Worm (Caenorhabditis elegans) whole organism, early embryonic: ENCODE measurements around the gene cdr-7.

Source experiments
- B0310.2 ChIP-seq: sonication (generic microtip); optimal IDR thresholded peaks from 2 replicates; lab custom pipeline; 2016; ENCODE audit warnings: mild to moderate bottlenecking, missing genetic modification characterization, missing compliant biosample characterization
- aly-1 ChIP-seq: sonication (generic microtip); optimal IDR thresholded peaks from 2 replicates; lab custom pipeline; 2016; ENCODE audit warnings: missing genetic modification characterization, missing compliant biosample characterization
- ama-1 ChIP-seq: fragments of 150-350 bp; optimal IDR thresholded peaks from 2 replicates; lab custom pipeline; 2014
- flt-1 ChIP-seq: fragments of 200-800 bp; sonication (Bioruptor generic); IDR thresholded peaks from 2 replicates; pipeline ENCODE4 v1.3.6; 2022; ENCODE audit warnings: missing genetic modification characterization, missing compliant biosample characterization
- hmbx-1 ChIP-seq: sonication (generic microtip); optimal IDR thresholded peaks from 2 replicates; lab custom pipeline; 2016; ENCODE audit warnings: mild to moderate bottlenecking, missing genetic modification characterization, missing compliant biosample characterization
- hnd-1 ChIP-seq: sonication (generic microtip); optimal IDR thresholded peaks from 2 replicates; lab custom pipeline; 2016; ENCODE audit warnings: missing genetic modification characterization, missing compliant biosample characterization
- scrt-1 ChIP-seq: fragments of 200-800 bp; sonication (Bioruptor generic); IDR thresholded peaks from 2 replicates; pipeline ENCODE4 v1.3.6; 2022; ENCODE audit warnings: missing genetic modification characterization, missing compliant biosample characterization

- TF ChIP-seq ama-1 (lab: Kevin White, UChicago) (no peak), aly-1 (tag; lab: Kevin White, UChicago) (no peak), hmbx-1 (no peak), scrt-1 (GFP tag; lab: Robert Waterston, UW) (no peak), flt-1 (GFP tag; lab: Robert Waterston, UW) (no peak), B0310.2 (tag; lab: Kevin White, UChicago) (no peak), hnd-1 (tag; lab: Kevin White, UChicago) (no peak)
Measured at ce11 chrV:12365104-12365503, 46.8 kb downstream of the cdr-7 start, which contains the start of gene fipr-2.
